Fruit fly (Drosophila melanogaster) whole organism, pupa: ENCODE results near the gene CG15543.

Source experiments
- CG10348 ChIP-seq: fragments of 200-800 bp; sonication (Bioruptor generic); IDR thresholded peaks from 2 replicates; pipeline ENCODE4 v1.3.6; 2022; ENCODE audit warnings: missing biosample characterization, missing genetic modification characterization
- CG12605 ChIP-seq: fragments of 200-800 bp; sonication (Bioruptor generic); IDR thresholded peaks from 2 replicates; pipeline ENCODE4 v1.3.6; 2022; ENCODE audit warnings: missing biosample characterization, missing genetic modification characterization
- CG13204 ChIP-seq: fragments of 200-800 bp; sonication (Bioruptor generic); optimal IDR thresholded peaks from 2 replicates; lab custom pipeline; 2018; ENCODE audit warnings: missing biosample characterization, mild to moderate bottlenecking, missing genetic modification characterization, moderate library complexity
- CG14655 ChIP-seq: fragments of 200-800 bp; sonication (Bioruptor generic); optimal IDR thresholded peaks from 3 replicates; lab custom pipeline; 2017; ENCODE audit warnings: mild to moderate bottlenecking, missing biosample characterization, missing genetic modification reagents, missing genetic modification characterization
- CG15710 ChIP-seq: fragments of 200-800 bp; sonication (Bioruptor generic); optimal IDR thresholded peaks from 2 replicates; lab custom pipeline; 2018; ENCODE audit warnings: missing biosample characterization, mild to moderate bottlenecking, missing genetic modification characterization, moderate library complexity
- CG17806 ChIP-seq: fragments of 200-800 bp; sonication (Bioruptor generic); optimal IDR thresholded peaks from 2 replicates; lab custom pipeline; 2018; ENCODE audit warnings: missing biosample characterization, mild to moderate bottlenecking, missing genetic modification characterization, moderate library complexity
- CG32121 ChIP-seq: fragments of 200-800 bp; sonication (Bioruptor generic); IDR thresholded peaks from 2 replicates; pipeline ENCODE4 v1.3.6; 2022; ENCODE audit warnings: missing biosample characterization, missing genetic modification characterization
- CG34367 ChIP-seq: fragments of 200-800 bp; sonication (Bioruptor generic); optimal IDR thresholded peaks from 2 replicates; lab custom pipeline; 2018; ENCODE audit warnings: missing biosample characterization, mild to moderate bottlenecking, missing genetic modification characterization
- CG4496 ChIP-seq: fragments of 200-800 bp; sonication (Bioruptor generic); IDR thresholded peaks from 3 replicates; pipeline ENCODE4 v1.3.6; 2022; ENCODE audit warnings: missing biosample characterization, missing genetic modification characterization
- CG8159 ChIP-seq: fragments of 200-800 bp; sonication (Bioruptor generic); optimal IDR thresholded peaks from 3 replicates; lab custom pipeline; 2018; ENCODE audit warnings: missing biosample characterization, mild to moderate bottlenecking, missing genetic modification characterization, moderate library complexity
- CG8301 ChIP-seq: fragments of 200-800 bp; sonication (Bioruptor generic); optimal IDR thresholded peaks from 2 replicates; lab custom pipeline; 2018; ENCODE audit warnings: missing biosample characterization, mild to moderate bottlenecking, missing genetic modification characterization
- CG9948 ChIP-seq: fragments of 200-800 bp; sonication (Bioruptor generic); optimal IDR thresholded peaks from 2 replicates; lab custom pipeline; 2018; ENCODE audit warnings: missing biosample characterization, mild to moderate bottlenecking, missing genetic modification characterization, moderate library complexity
- D1 ChIP-seq: fragments of 200-800 bp; sonication (Bioruptor generic); optimal IDR thresholded peaks from 2 replicates; lab custom pipeline; 2018; ENCODE audit warnings: missing biosample characterization, mild to moderate bottlenecking, missing genetic modification characterization, moderate library complexity
- EcR ChIP-seq: fragments of 200-800 bp; sonication (Bioruptor generic); optimal IDR thresholded peaks from 3 replicates; lab custom pipeline; 2019; ENCODE audit warnings: missing biosample characterization, missing genetic modification characterization, mild to moderate bottlenecking, moderate library complexity, missing genetic modification reagents
- Ets98B ChIP-seq: fragments of 200-800 bp; sonication (Bioruptor generic); IDR thresholded peaks from 2 replicates; pipeline ENCODE4 v1.3.6; 2022; ENCODE audit warnings: missing biosample characterization, missing genetic modification characterization
- Pif1A ChIP-seq: fragments of 200-800 bp; sonication (Bioruptor generic); optimal IDR thresholded peaks from 3 replicates; lab custom pipeline; 2016; ENCODE audit warnings: missing biosample characterization, missing genetic modification characterization
- Pif1B ChIP-seq: fragments of 200-800 bp; sonication (Bioruptor generic); optimal IDR thresholded peaks from 3 replicates; lab custom pipeline; 2016; ENCODE audit warnings: missing biosample characterization, missing genetic modification characterization
- Snoo ChIP-seq: fragments of 200-800 bp; sonication (Bioruptor generic); optimal IDR thresholded peaks from 3 replicates; lab custom pipeline; 2017; ENCODE audit warnings: missing biosample characterization, mild to moderate bottlenecking, missing genetic modification characterization, inconsistent platforms
- fd96Ca ChIP-seq: fragments of 200-800 bp; sonication (Bioruptor generic); IDR thresholded peaks from 3 replicates; pipeline ENCODE4 v1.3.6; 2022; ENCODE audit warnings: missing biosample characterization, missing genetic modification characterization
- gl ChIP-seq: fragments of 200-800 bp; sonication (Bioruptor generic); optimal IDR thresholded peaks from 2 replicates; lab custom pipeline; 2018; ENCODE audit warnings: missing biosample characterization, mild to moderate bottlenecking, missing genetic modification characterization
- rn ChIP-seq: fragments of 200-800 bp; sonication (Bioruptor generic); IDR thresholded peaks from 2 replicates; pipeline ENCODE4 v1.3.6; 2022; ENCODE audit warnings: missing biosample characterization, missing genetic modification characterization

The CG15543 gene

DNA sequence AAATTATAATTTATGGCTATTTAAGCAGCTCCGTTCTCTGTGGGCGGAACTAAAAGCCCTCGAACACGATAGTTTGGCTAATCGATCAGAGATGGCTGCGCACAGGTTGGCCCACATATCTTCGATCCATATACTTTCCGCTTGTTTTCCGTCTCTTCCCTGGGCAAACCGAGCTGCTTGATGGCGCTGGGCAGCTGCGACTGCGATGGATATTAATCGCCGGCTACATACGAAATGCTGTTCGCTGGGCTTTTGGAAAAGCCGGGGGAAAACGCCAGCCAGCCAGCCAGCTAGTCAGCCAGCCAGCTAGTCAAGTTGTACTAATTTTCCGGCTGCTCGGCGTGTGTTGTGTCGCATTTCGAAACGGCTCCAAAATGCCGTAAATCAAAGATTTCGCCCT is 24.9 kb downstream of the CG15543 start:
- TF ChIP-seq CG8159 (tag; lab: Kevin White, UChicago): no peak
- TF ChIP-seq CG10348 (GFP tag; lab: Robert Waterston, UW): no peak
- no peak for TF ChIP-seq D1
- TF ChIP-seq fd96Ca: no peak
- no peak for TF ChIP-seq CG8301 (tag; lab: Kevin White, UChicago)
- TF ChIP-seq gl (tag; lab: Kevin White, UChicago): no peak
- TF ChIP-seq CG4496 (GFP tag; lab: Robert Waterston, UW): no peak
- no peak for TF ChIP-seq CG17806 (tag; lab: Kevin White, UChicago)
- no peak for TF ChIP-seq CG32121 (GFP tag; lab: Robert Waterston, UW)
- no peak for TF ChIP-seq CG12605 (GFP tag; lab: Robert Waterston, UW)
- no peak for TF ChIP-seq CG13204
- no peak for TF ChIP-seq CG14655 (GFP tag; lab: Kevin White, UChicago)
- TF ChIP-seq Pif1A (GFP tag; lab: Kevin White, UChicago): no peak
- no peak for TF ChIP-seq Snoo
- no peak for TF ChIP-seq EcR (GFP tag; lab: Kevin White, UChicago)
- no peak for TF ChIP-seq Pif1B

DNA sequence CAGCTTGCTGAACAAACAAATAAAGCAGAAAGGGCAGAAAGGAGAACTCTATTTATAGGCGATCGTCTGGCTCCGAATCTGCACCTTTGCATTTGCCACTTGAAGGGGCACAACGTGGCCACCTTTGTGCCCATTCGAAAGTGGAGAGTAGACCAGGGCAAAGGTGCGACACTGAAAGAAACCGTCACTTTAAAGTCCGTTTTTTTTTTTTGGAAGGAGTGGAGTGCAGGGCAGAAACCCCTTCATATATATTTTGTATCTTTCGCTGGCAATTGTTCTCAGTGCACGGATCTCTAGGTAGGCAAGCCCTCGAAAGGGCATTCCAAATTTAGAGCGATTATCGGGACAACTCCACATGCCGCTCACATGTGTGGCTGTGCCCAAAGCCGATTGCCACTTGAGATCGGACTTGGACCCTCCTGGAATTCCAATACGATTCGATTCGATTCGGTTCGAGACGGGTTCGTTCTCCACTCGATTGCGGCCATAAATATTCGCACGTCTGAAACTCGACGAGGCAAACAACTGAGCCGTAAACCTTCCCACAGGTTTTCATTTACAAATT is 27.5 kb downstream of the CG15543 start:
- TF ChIP-seq CG10348 (GFP tag; lab: Robert Waterston, UW): no peak
- peak; percentile 15 for TF ChIP-seq CG14655 (GFP tag; lab: Kevin White, UChicago)
- no peak for TF ChIP-seq CG32121 (GFP tag; lab: Robert Waterston, UW)

DNA sequence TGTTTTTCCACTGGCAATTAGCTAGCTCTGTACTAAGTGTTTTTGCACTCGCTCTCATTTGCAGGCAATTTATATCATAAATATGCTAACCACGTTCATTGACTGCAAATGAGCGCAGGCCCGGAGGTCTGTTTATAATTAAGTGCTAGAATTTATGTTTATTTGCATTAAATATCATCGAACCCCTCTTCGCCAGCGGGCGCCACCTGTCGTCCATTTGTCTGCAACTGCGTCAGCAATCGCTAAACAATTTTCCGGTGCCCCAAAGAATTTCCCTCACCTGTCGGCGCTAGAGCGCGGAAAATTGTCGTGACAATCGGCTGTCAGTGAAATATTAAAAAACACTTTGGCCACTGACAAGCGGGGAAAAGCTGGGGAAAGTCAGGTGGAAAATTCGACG is 28.0 kb downstream of the CG15543 start:
- TF ChIP-seq CG17806 (tag; lab: Kevin White, UChicago) (no peak), D1 (no peak)

DNA sequence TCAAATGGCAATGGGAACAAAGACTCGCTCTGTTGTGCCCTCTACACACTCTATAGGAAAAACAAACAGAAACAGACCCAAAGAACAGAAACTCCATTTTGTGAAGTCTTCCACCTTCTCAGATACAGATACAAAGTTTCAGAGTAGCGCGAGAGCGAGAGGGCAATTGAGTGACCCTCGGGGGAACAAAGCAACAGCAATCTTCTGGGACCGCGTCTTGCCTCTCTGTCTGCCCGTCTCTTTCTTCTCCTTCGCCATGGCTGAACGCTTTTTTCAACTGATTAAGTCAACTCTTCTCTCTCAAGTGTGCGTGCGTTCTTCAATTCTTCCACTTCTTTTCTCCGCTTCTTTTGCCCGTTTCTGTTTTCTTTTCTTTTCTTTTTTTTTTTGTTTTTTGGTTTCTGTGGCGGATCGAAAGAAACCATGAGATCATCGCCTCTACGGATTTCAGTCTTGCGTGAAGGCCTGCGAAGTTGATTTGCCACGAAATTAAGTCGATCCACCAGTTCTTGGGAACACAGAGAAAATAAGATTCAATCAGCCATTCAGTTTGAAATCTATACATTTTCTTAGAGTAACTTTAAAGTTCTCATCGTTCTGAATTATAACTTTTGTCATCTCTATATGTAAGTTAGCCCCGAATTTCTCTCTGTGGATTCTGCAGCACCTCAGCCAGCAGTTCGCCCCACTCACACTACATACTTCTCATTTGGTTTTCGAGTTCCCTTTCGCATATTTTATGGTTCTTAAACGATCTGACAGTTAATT is 30.3 kb downstream of the CG15543 start:
- TF ChIP-seq EcR (GFP tag; lab: Kevin White, UChicago): peak; percentile 48
- TF ChIP-seq CG9948 (tag; lab: Kevin White, UChicago): peak; percentile 22
- TF ChIP-seq CG13204: peak; percentile 34
- TF ChIP-seq CG34367 (tag; lab: Kevin White, UChicago): no peak
- peak; percentile 52 for TF ChIP-seq CG17806 (tag; lab: Kevin White, UChicago)
- no peak for TF ChIP-seq D1
- no peak for TF ChIP-seq Ets98B (GFP tag; lab: Robert Waterston, UW)
- peak; percentile 61 for TF ChIP-seq CG8159 (tag; lab: Kevin White, UChicago)
- TF ChIP-seq gl (tag; lab: Kevin White, UChicago): no peak
- TF ChIP-seq CG12605 (GFP tag; lab: Robert Waterston, UW): peak; percentile 61
- peak; percentile 25 for TF ChIP-seq Pif1A (GFP tag; lab: Kevin White, UChicago)
- no peak for TF ChIP-seq CG4496 (GFP tag; lab: Robert Waterston, UW)
- TF ChIP-seq CG15710 (tag; lab: Kevin White, UChicago): peak; percentile 20
- TF ChIP-seq fd96Ca: no peak
- no peak for TF ChIP-seq CG32121 (GFP tag; lab: Robert Waterston, UW)
- peak; percentile 33 for TF ChIP-seq CG8301 (tag; lab: Kevin White, UChicago)
- peak; percentile 25 for TF ChIP-seq Pif1B
- no peak for TF ChIP-seq Snoo
- no peak for TF ChIP-seq rn
- TF ChIP-seq CG14655 (GFP tag; lab: Kevin White, UChicago): peak; percentile 43
- TF ChIP-seq CG10348 (GFP tag; lab: Robert Waterston, UW): no peak
- TF ChIP-seq, all 21 proteins: peak for 11

DNA sequence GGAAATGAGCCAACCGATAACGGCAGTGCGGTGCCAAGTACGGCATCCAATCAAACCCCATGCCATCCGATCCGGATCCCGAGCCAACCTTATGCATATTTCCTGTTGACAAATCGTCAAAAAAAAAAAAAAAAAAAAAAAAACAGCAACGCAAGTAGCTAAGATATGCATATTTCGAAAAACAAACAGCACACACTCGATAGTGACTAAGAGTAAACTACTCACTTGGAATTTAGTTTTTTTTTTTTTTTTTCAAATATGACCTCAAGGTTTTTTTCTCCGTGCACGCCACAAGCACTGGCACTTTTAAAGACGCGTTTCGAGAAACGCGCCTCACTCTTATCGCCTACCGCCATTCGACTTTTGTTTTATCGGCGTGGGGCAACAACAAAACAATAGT is 32.6 kb downstream of the CG15543 start:
- TF ChIP-seq D1 (no peak), Ets98B (GFP tag; lab: Robert Waterston, UW) (no peak), CG9948 (tag; lab: Kevin White, UChicago) (no peak), CG8301 (tag; lab: Kevin White, UChicago) (no peak), CG15710 (tag; lab: Kevin White, UChicago) (peak; percentile 29), CG17806 (tag; lab: Kevin White, UChicago) (peak; percentile 5), Pif1A (GFP tag; lab: Kevin White, UChicago) (peak; percentile 16), CG13204 (no peak), fd96Ca (peak; percentile 47; the same call in 1 of the 3 replicates), gl (tag; lab: Kevin White, UChicago) (no peak), CG4496 (GFP tag; lab: Robert Waterston, UW) (no peak)

DNA sequence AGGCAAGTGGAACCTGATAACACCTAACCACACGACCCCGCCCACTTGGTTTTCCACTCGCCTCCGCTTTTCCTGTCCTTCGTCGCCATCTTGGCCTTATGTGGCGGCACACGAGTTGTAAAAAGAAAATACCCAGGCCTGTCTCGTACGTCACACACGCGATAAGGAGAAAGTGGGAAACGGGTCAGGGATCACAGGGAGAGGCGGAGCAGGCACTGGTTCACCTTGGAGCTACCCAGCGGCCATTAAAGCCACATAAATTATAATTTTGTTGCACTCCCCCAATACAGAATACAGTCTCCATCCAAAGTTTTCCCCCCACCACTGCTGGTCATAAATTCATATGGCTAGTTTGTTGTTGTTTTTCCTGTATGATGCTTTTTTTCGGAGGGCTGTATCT is 33.3 kb downstream of the CG15543 start:
- TF ChIP-seq CG14655 (GFP tag; lab: Kevin White, UChicago) (no peak), Pif1A (GFP tag; lab: Kevin White, UChicago) (no peak), CG15710 (tag; lab: Kevin White, UChicago) (no peak), CG10348 (GFP tag; lab: Robert Waterston, UW) (no peak), fd96Ca (no peak), CG34367 (tag; lab: Kevin White, UChicago) (no peak), CG8159 (tag; lab: Kevin White, UChicago) (no peak), D1 (no peak), CG13204 (no peak), Ets98B (GFP tag; lab: Robert Waterston, UW) (no peak), CG9948 (tag; lab: Kevin White, UChicago) (no peak), gl (tag; lab: Kevin White, UChicago) (no peak), CG32121 (GFP tag; lab: Robert Waterston, UW) (no peak), rn (no peak), CG12605 (GFP tag; lab: Robert Waterston, UW) (no peak), CG4496 (GFP tag; lab: Robert Waterston, UW) (no peak), CG17806 (tag; lab: Kevin White, UChicago) (no peak)
- TF ChIP-seq, all 21 proteins: peak for 0
